Worm (Caenorhabditis elegans) whole organism, midembryonic: ENCODE measurements around the gene Y105C5B.17.

Experiments
- T22C8.4 ChIP-seq: fragments of 200-800 bp; sonication (Bioruptor generic); IDR thresholded peaks from 2 replicates; pipeline ENCODE4 v1.3.6; 2022; ENCODE audit warnings: missing genetic modification characterization, missing compliant biosample characterization
- cog-1 ChIP-seq: sonication (generic microtip); optimal IDR thresholded peaks from 2 replicates; lab custom pipeline; 2016; ENCODE audit warnings: missing genetic modification characterization, missing compliant biosample characterization
- flt-1 ChIP-seq: fragments of 200-800 bp; sonication (Bioruptor generic); IDR thresholded peaks from 2 replicates; pipeline ENCODE4 v1.3.6; 2022; ENCODE audit warnings: missing genetic modification characterization, missing compliant biosample characterization
- klf-2 ChIP-seq: fragments of 200-800 bp; sonication (Bioruptor generic); conservative IDR thresholded peaks from 2 replicates; pipeline ENCODE4 v1.3.6; 2022; ENCODE audit warnings: missing genetic modification reagents, missing genetic modification characterization, missing compliant biosample characterization
- med-1 ChIP-seq: sonication (generic microtip); optimal IDR thresholded peaks from 2 replicates; lab custom pipeline; 2017; ENCODE audit warnings: missing genetic modification characterization, mild to moderate bottlenecking, missing compliant biosample characterization, antibody characterized with exemption, missing genetic modification reagents; ENCODE audit not compliant: insufficient read depth
- ref-1 ChIP-seq: fragments of 200-800 bp; sonication (Bioruptor generic); conservative IDR thresholded peaks from 2 replicates; pipeline ENCODE4 v1.3.6; 2022; ENCODE audit warnings: missing genetic modification reagents, missing genetic modification characterization, missing compliant biosample characterization
- tab-1 ChIP-seq: fragments of 200-800 bp; sonication (Bioruptor generic); IDR thresholded peaks from 2 replicates; pipeline ENCODE4 v1.3.6; 2022; ENCODE audit warnings: missing genetic modification characterization, missing compliant biosample characterization
- ztf-23 ChIP-seq: fragments of 200-800 bp; sonication (Bioruptor generic); IDR thresholded peaks from 2 replicates; pipeline ENCODE4 v1.3.6; 2022; ENCODE audit warnings: missing genetic modification reagents, missing genetic modification characterization, missing compliant biosample characterization
- ztf-29 ChIP-seq: fragments of 200-800 bp; sonication (Bioruptor generic); IDR thresholded peaks from 2 replicates; pipeline ENCODE4 v1.3.6; 2022; ENCODE audit warnings: missing genetic modification reagents, missing genetic modification characterization, missing compliant biosample characterization

- TF ChIP-seq ref-1 (no peak), T22C8.4 (no peak), med-1 (GFP tag; lab: Kevin White, UChicago) (no peak), flt-1 (GFP tag; lab: Robert Waterston, UW) (no peak), klf-2 (GFP tag; lab: Robert Waterston, UW) (no peak), ztf-23 (GFP tag; lab: Robert Waterston, UW) (no peak), cog-1 (tag; lab: Kevin White, UChicago) (no peak), ztf-29 (GFP tag; lab: Robert Waterston, UW) (no peak), tab-1 (no peak)
These were observed 7.6 kb upstream of the Y105C5B.17 start for ce11 chrIV:15955349-15955748.
